Fruit fly (Drosophila melanogaster) whole organism, embryonic: ENCODE data around the gene CG18557.

ENCODE experiments used
- ATbp ChIP-seq: fragments of 200-800 bp; sonication (Bioruptor generic); optimal IDR thresholded peaks from 2 replicates; lab custom pipeline; 2017; ENCODE audit warnings: missing biosample characterization, mild to moderate bottlenecking, missing genetic modification characterization, missing genetic modification reagents
- Asciz ChIP-seq: fragments of 200-800 bp; sonication (Bioruptor generic); optimal IDR thresholded peaks from 2 replicates; lab custom pipeline; 2017; ENCODE audit warnings: missing biosample characterization, mild to moderate bottlenecking, missing genetic modification characterization, missing genetic modification reagents
- Awh ChIP-seq: fragments of 200-800 bp; sonication (Bioruptor generic); IDR thresholded peaks from 2 replicates; pipeline ENCODE4, ENCODE4 v1.3.6; 2022; ENCODE audit warnings: missing biosample characterization, missing genetic modification characterization
- CG10274 ChIP-seq: fragments of 200-800 bp; sonication (Bioruptor generic); optimal IDR thresholded peaks from 3 replicates; lab custom pipeline; 2017; ENCODE audit warnings: missing biosample characterization, mild to moderate bottlenecking, missing genetic modification characterization
- CG10543 ChIP-seq: fragments of 200-800 bp; sonication (Bioruptor generic); optimal IDR thresholded peaks from 3 replicates; lab custom pipeline; 2017; ENCODE audit warnings: missing biosample characterization, mild to moderate bottlenecking, missing genetic modification characterization, moderate library complexity
- CG11560 ChIP-seq: fragments of 200-800 bp; sonication (Bioruptor generic); IDR thresholded peaks from 3 replicates; pipeline ENCODE4 v1.3.6; 2022; ENCODE audit warnings: missing biosample characterization, missing genetic modification characterization
- CG11696 ChIP-seq: fragments of 200-800 bp; sonication (Bioruptor generic); IDR thresholded peaks from 2 replicates; pipeline ENCODE4 v1.3.6; 2022; ENCODE audit warnings: missing biosample characterization, missing genetic modification characterization
- CG12391 ChIP-seq: fragments of 200-800 bp; sonication (Bioruptor generic); optimal IDR thresholded peaks from 3 replicates; lab custom pipeline; 2018; ENCODE audit warnings: missing biosample characterization, mild to moderate bottlenecking, missing genetic modification characterization, moderate library complexity
- CG12769 ChIP-seq: fragments of 200-800 bp; sonication (Bioruptor generic); optimal IDR thresholded peaks from 2 replicates; lab custom pipeline; 2019; ENCODE audit warnings: missing biosample characterization, mild to moderate bottlenecking, missing genetic modification characterization, moderate library complexity
- CG13123 ChIP-seq: fragments of 200-800 bp; sonication (Bioruptor generic); optimal IDR thresholded peaks from 2 replicates; lab custom pipeline; 2016; ENCODE audit warnings: missing biosample characterization, missing genetic modification characterization
- CG13424 ChIP-seq: fragments of 200-800 bp; sonication (Bioruptor generic); optimal IDR thresholded peaks from 2 replicates; lab custom pipeline; 2019; ENCODE audit warnings: missing biosample characterization, mild to moderate bottlenecking, missing genetic modification characterization, moderate library complexity
- CG14050 ChIP-seq: fragments of 200-800 bp; sonication (Bioruptor generic); IDR thresholded peaks from 3 replicates; pipeline ENCODE4 v1.3.6; 2022; ENCODE audit warnings: missing biosample characterization, missing genetic modification characterization
- CG14965 ChIP-seq: fragments of 200-800 bp; sonication (Bioruptor generic); optimal IDR thresholded peaks from 2 replicates; lab custom pipeline; 2016; ENCODE audit warnings: missing biosample characterization, missing genetic modification characterization, borderline replicate concordance
- CG15479 ChIP-seq: fragments of 200-800 bp; sonication (Bioruptor generic); optimal IDR thresholded peaks from 3 replicates; lab custom pipeline; 2019; ENCODE audit warnings: missing biosample characterization, mild to moderate bottlenecking, missing genetic modification characterization, moderate library complexity
- CG16779 ChIP-seq: fragments of 200-800 bp; sonication (Bioruptor generic); IDR thresholded peaks from 2 replicates; pipeline ENCODE4 v1.3.6; 2022; ENCODE audit warnings: missing biosample characterization, missing genetic modification characterization
- CG16813 ChIP-seq: fragments of 200-800 bp; sonication (Bioruptor generic); IDR thresholded peaks from 3 replicates; pipeline ENCODE4 v1.3.6; 2022; ENCODE audit warnings: missing biosample characterization, missing genetic modification characterization; ENCODE audit not compliant: partially characterized antibody
- CG16863 ChIP-seq: fragments of 200-800 bp; sonication (Bioruptor generic); optimal IDR thresholded peaks from 3 replicates; lab custom pipeline; 2016; ENCODE audit warnings: missing biosample characterization, missing genetic modification characterization
- CG2889 ChIP-seq: fragments of 200-800 bp; sonication (Bioruptor generic); IDR thresholded peaks from 3 replicates; pipeline ENCODE4 v1.3.6; 2022; ENCODE audit warnings: missing biosample characterization, missing genetic modification characterization
- CG31441 ChIP-seq: fragments of 200-800 bp; sonication (Bioruptor generic); IDR thresholded peaks from 2 replicates; pipeline ENCODE4 v1.3.6; 2022; ENCODE audit warnings: missing biosample characterization, missing genetic modification characterization
- CG3163 ChIP-seq: fragments of 200-800 bp; sonication (Bioruptor generic); optimal IDR thresholded peaks from 3 replicates; lab custom pipeline; 2016; ENCODE audit warnings: missing biosample characterization, missing genetic modification characterization
- CG32772 ChIP-seq: fragments of 200-800 bp; sonication (Bioruptor generic); IDR thresholded peaks from 2 replicates; pipeline ENCODE4 v1.3.6; 2022; ENCODE audit warnings: missing biosample characterization, missing genetic modification characterization
- CG34376 ChIP-seq: fragments of 200-800 bp; sonication (Bioruptor generic); optimal IDR thresholded peaks from 2 replicates; lab custom pipeline; 2018; ENCODE audit warnings: missing biosample characterization, mild to moderate bottlenecking, missing genetic modification characterization
- CG4424 ChIP-seq: fragments of 200-800 bp; sonication (Bioruptor generic); optimal IDR thresholded peaks from 3 replicates; lab custom pipeline; 2016; ENCODE audit warnings: missing biosample characterization, missing genetic modification characterization
- CG7786 ChIP-seq: fragments of 200-800 bp; sonication (Bioruptor generic); optimal IDR thresholded peaks from 2 replicates; lab custom pipeline; 2016; ENCODE audit warnings: missing biosample characterization, missing genetic modification characterization
- CG9817 ChIP-seq: fragments of 200-800 bp; sonication (Bioruptor generic); optimal IDR thresholded peaks from 2 replicates; lab custom pipeline; 2018; ENCODE audit warnings: missing biosample characterization, mild to moderate bottlenecking, missing genetic modification characterization, moderate library complexity
- CG9932 ChIP-seq: fragments of 200-800 bp; sonication (Bioruptor generic); IDR thresholded peaks from 2 replicates; pipeline ENCODE4 v1.3.6; 2022; ENCODE audit warnings: missing biosample characterization, missing genetic modification characterization
- HHEX ChIP-seq: fragments of 200-800 bp; sonication (Bioruptor generic); optimal IDR thresholded peaks from 3 replicates; lab custom pipeline; 2017; ENCODE audit warnings: missing biosample characterization, mild to moderate bottlenecking, missing genetic modification characterization, missing genetic modification reagents
- HLHmδ ChIP-seq: fragments of 200-800 bp; sonication (Bioruptor generic); optimal IDR thresholded peaks from 2 replicates; lab custom pipeline; 2018; ENCODE audit warnings: missing biosample characterization, mild to moderate bottlenecking, missing genetic modification characterization, moderate library complexity
- Sin3A ChIP-seq: fragments of >200 bp; optimal IDR thresholded peaks from 2 replicates; lab custom pipeline; 2018
- Sox102F ChIP-seq: fragments of 200-800 bp; sonication (Bioruptor generic); optimal IDR thresholded peaks from 2 replicates; lab custom pipeline; 2018; ENCODE audit warnings: missing biosample characterization, mild to moderate bottlenecking, missing genetic modification characterization, moderate library complexity
- Xrp1 ChIP-seq: fragments of 200-800 bp; sonication (Bioruptor generic); IDR thresholded peaks from 2 replicates; pipeline ENCODE4 v1.3.6; 2022; ENCODE audit warnings: missing biosample characterization, missing genetic modification characterization
- amos ChIP-seq: fragments of 200-800 bp; sonication (Bioruptor generic); IDR thresholded peaks from 2 replicates; pipeline ENCODE4 v1.3.6; 2022; ENCODE audit warnings: missing biosample characterization, missing genetic modification characterization; ENCODE audit not compliant: partially characterized antibody
- cad ChIP-seq: fragments of >200 bp; optimal IDR thresholded peaks from 2 replicates; lab custom pipeline; 2017; ENCODE audit warnings: missing biosample characterization, missing genetic modification characterization
- corto ChIP-seq: fragments of 200-800 bp; sonication (Bioruptor generic); optimal IDR thresholded peaks from 2 replicates; lab custom pipeline; 2016; ENCODE audit warnings: missing biosample characterization, mild to moderate bottlenecking, missing genetic modification characterization, moderate library complexity
- ewg ChIP-seq: fragments of 200-800 bp; sonication (Bioruptor generic); optimal IDR thresholded peaks from 3 replicates; lab custom pipeline; 2017; ENCODE audit warnings: mild to moderate bottlenecking, missing biosample characterization, missing genetic modification reagents, missing genetic modification characterization
- exex ChIP-seq: fragments of 200-800 bp; sonication (Bioruptor generic); optimal IDR thresholded peaks from 4 replicates; lab custom pipeline; 2018; ENCODE audit warnings: missing biosample characterization, mild to moderate bottlenecking, missing genetic modification characterization, moderate library complexity
- fd3F ChIP-seq: fragments of 200-800 bp; sonication (Bioruptor generic); optimal IDR thresholded peaks from 2 replicates; lab custom pipeline; 2018; ENCODE audit warnings: missing biosample characterization, mild to moderate bottlenecking, missing genetic modification characterization, moderate library complexity
- hkb ChIP-seq, 2 experiments: fragments of 200-800 bp in 1 of 2; fragments of >200 bp in 1 of 2; sonication (Bioruptor generic) in 1 of 2; IDR thresholded peaks in 1 of 2; optimal IDR thresholded peaks in 1 of 2; 2 replicates each; pipeline versions ENCODE4 v1.3.6 to Lab custom; 2017 to 2022; ENCODE audit warnings: missing biosample characterization in 1 of 2, missing genetic modification characterization in 1 of 2
- lmd ChIP-seq: fragments of 200-800 bp; sonication (Bioruptor generic); IDR thresholded peaks from 2 replicates; pipeline ENCODE4 v1.3.6; 2022; ENCODE audit warnings: missing biosample characterization, missing genetic modification characterization
- mld ChIP-seq: fragments of 200-800 bp; sonication (Bioruptor generic); IDR thresholded peaks from 3 replicates; pipeline ENCODE4 v1.3.6; 2022; ENCODE audit warnings: missing biosample characterization, missing genetic modification characterization; ENCODE audit not compliant: partially characterized antibody
- row ChIP-seq: fragments of 200-800 bp; sonication (Bioruptor generic); IDR thresholded peaks from 3 replicates; pipeline ENCODE4 v1.3.6; 2022; ENCODE audit warnings: missing biosample characterization, missing genetic modification characterization
- sqz ChIP-seq: fragments of 200-800 bp; sonication (Bioruptor generic); optimal IDR thresholded peaks from 3 replicates; lab custom pipeline; 2018; ENCODE audit warnings: missing biosample characterization, mild to moderate bottlenecking, missing genetic modification characterization
- ssp ChIP-seq: fragments of 200-800 bp; sonication (Bioruptor generic); IDR thresholded peaks from 2 replicates; pipeline ENCODE4 v1.3.6; 2022; ENCODE audit warnings: missing biosample characterization, missing genetic modification characterization
- stc ChIP-seq: fragments of 200-800 bp; sonication (Bioruptor generic); IDR thresholded peaks from 2 replicates; pipeline ENCODE4 v1.3.6; 2022; ENCODE audit warnings: missing biosample characterization, missing genetic modification characterization
- stwl ChIP-seq: fragments of 200-800 bp; sonication (Bioruptor generic); optimal IDR thresholded peaks from 3 replicates; lab custom pipeline; 2018; ENCODE audit warnings: missing biosample characterization, mild to moderate bottlenecking, missing genetic modification characterization, moderate library complexity
- tna ChIP-seq: fragments of 200-800 bp; sonication (Bioruptor generic); IDR thresholded peaks from 2 replicates; pipeline ENCODE4 v1.3.6; 2022; ENCODE audit warnings: missing biosample characterization, missing genetic modification characterization; ENCODE audit not compliant: partially characterized antibody
- wek ChIP-seq: fragments of 200-800 bp; sonication (Bioruptor generic); optimal IDR thresholded peaks from 3 replicates; lab custom pipeline; 2018; ENCODE audit warnings: missing biosample characterization, mild to moderate bottlenecking, missing genetic modification characterization, moderate library complexity
- wor ChIP-seq: fragments of 200-800 bp; sonication (Bioruptor generic); IDR thresholded peaks from 2 replicates; pipeline ENCODE4 v1.3.6; 2022; ENCODE audit warnings: missing biosample characterization, missing genetic modification characterization

Gene CG18557

DNA sequence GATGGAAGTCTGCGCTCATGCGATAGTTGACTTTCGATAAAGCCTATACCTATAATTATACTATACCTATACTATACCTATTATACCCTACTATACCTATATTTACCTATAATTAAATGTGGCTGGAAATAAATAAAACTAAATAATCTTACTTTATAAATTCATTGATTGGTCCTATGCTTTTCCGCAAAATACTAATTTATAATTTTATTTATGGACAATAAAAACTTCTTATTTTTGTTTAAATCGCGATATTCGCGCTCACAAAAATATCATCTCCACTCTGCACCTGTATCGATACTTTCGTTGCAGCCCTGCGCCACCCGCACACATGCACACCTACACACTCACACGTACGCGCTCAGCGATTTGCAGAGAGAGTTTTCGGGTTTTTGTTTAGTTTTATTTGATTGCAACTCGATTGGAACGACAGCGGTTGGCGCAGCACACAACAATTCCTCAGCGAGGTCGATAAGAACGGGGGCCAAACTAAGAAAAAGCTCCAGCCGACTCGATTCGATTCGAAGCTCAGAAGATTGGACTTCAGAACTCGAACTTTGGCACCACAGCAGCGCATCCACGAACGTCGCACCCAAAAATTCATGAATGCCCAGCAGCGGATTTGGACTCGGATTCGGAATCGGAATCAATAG, 29.1 kb upstream of the CG18557 start, which contains the start of gene CG8814 (continued):
- peak; percentile 42 for TF ChIP-seq CG16863 (GFP tag; lab: Kevin White, UChicago)
- peak; percentile 79 for TF ChIP-seq amos (GFP tag; lab: Robert Waterston, UW)
- no peak for TF ChIP-seq Asciz
- peak; percentile 65 for TF ChIP-seq CG32772
- TF ChIP-seq CG4424 (GFP tag; lab: Kevin White, UChicago): peak; percentile 76
- peak; percentile 67; the same call in 1 of the 3 replicates for TF ChIP-seq CG11560 (tag; lab: Robert Waterston, UW)
- TF ChIP-seq corto (GFP tag; lab: Kevin White, UChicago): peak; percentile 25
- peak; percentile 68; the same call in 2 of the 3 replicates for TF ChIP-seq mld (GFP tag; lab: Robert Waterston, UW)
- peak; percentile 20; the same call in 1 of the 2 replicates for TF ChIP-seq stc (GFP tag; lab: Robert Waterston, UW)
- peak; percentile 54 for TF ChIP-seq Sox102F (GFP tag; lab: Kevin White, UChicago)
- TF ChIP-seq sqz (GFP tag; lab: Kevin White, UChicago): no peak
- TF ChIP-seq stwl (tag; lab: Kevin White, UChicago): peak; percentile 30
- peak; percentile 74 for TF ChIP-seq CG10274 (GFP tag; lab: Kevin White, UChicago)
- peak; percentile 42 for TF ChIP-seq tna (GFP tag; lab: Robert Waterston, UW)
- TF ChIP-seq CG13123 (GFP tag; lab: Kevin White, UChicago): peak; percentile 37
- TF ChIP-seq Awh: no peak
- peak; percentile 53; the same call in 2 of the 3 replicates for TF ChIP-seq CG14050 (GFP tag; lab: Robert Waterston, UW)
- TF ChIP-seq exex (tag; lab: Kevin White, UChicago): peak; percentile 21
- peak; percentile 51 for TF ChIP-seq fd3F
- peak; percentile 86 for TF ChIP-seq CG10543 (GFP tag; lab: Kevin White, UChicago)
- peak; percentile 28; the same call in 1 of the 2 replicates for TF ChIP-seq Xrp1 (GFP tag; lab: Robert Waterston, UW)
- TF ChIP-seq ssp (GFP tag; lab: Robert Waterston, UW): peak; percentile 81
- TF ChIP-seq CG12391: peak; percentile 83
- peak; percentile 65 for TF ChIP-seq CG9817 (tag; lab: Kevin White, UChicago)
- TF ChIP-seq hkb (optimal IDR thresholded peaks at IDR 0.05; lab: Kevin White, UChicago): no peak
- no peak for TF ChIP-seq hkb (GFP tag; IDR thresholded peaks at IDR 0.05; lab: Robert Waterston, UW)
- TF ChIP-seq CG7786: peak; percentile 15
- TF ChIP-seq CG13424 (tag; lab: Kevin White, UChicago): peak; percentile 76
- TF ChIP-seq CG31441: peak; percentile 75; the same call in 1 of the 2 replicates
- TF ChIP-seq cad (GFP tag; lab: Kevin White, UChicago): no peak
- no peak for TF ChIP-seq HLHmδ (GFP tag; lab: Kevin White, UChicago)
- peak; percentile 85 for TF ChIP-seq CG16813 (GFP tag; lab: Robert Waterston, UW)
- peak; percentile 32 for TF ChIP-seq CG34376 (GFP tag; lab: Kevin White, UChicago)
- no peak for TF ChIP-seq CG12769 (tag; lab: Kevin White, UChicago)
- peak; percentile 48 for TF ChIP-seq HHEX (GFP tag; lab: Kevin White, UChicago)
- TF ChIP-seq ATbp (GFP tag; lab: Kevin White, UChicago): no peak
- TF ChIP-seq wor (GFP tag; lab: Robert Waterston, UW): peak; percentile 23; the same call in 1 of the 2 replicates
- peak; percentile 37 for TF ChIP-seq ewg (GFP tag; lab: Kevin White, UChicago)
- TF ChIP-seq CG9932 (GFP tag; lab: Robert Waterston, UW): peak; percentile 90
- TF ChIP-seq Sin3A: peak; percentile 76
- TF ChIP-seq CG14965 (GFP tag; lab: Kevin White, UChicago): no peak
- no peak for TF ChIP-seq CG11696 (GFP tag; lab: Robert Waterston, UW)
- TF ChIP-seq CG16779 (GFP tag; lab: Robert Waterston, UW): no peak
- no peak for TF ChIP-seq CG3163 (GFP tag; lab: Kevin White, UChicago)
- TF ChIP-seq lmd: peak; percentile 57; the same call in 1 of the 2 replicates
- TF ChIP-seq CG2889 (GFP tag; lab: Robert Waterston, UW): no peak
- no peak for TF ChIP-seq CG15479 (GFP tag; lab: Kevin White, UChicago)
- no peak for TF ChIP-seq wek (GFP tag; lab: Kevin White, UChicago)
- TF ChIP-seq row (GFP tag; lab: Robert Waterston, UW): peak; percentile 94
